Fruit fly (Drosophila melanogaster) Kc167 (cell line): ENCODE data around the gene CG9839.

ENCODE experiments used
- Myc ChIP-seq: fragments of >200 bp; optimal IDR thresholded peaks from 2 replicates; lab custom pipeline; 2017; ENCODE audit warnings: missing external identifiers
- Sin3A ChIP-seq: fragments of >200 bp; optimal IDR thresholded peaks from 2 replicates; lab custom pipeline; 2018; ENCODE audit warnings: missing external identifiers
- h ChIP-seq: fragments of >200 bp; optimal IDR thresholded peaks from 3 replicates; lab custom pipeline; 2018; ENCODE audit warnings: missing external identifiers
- insv ChIP-seq: fragments of >200 bp; optimal IDR thresholded peaks from 3 replicates; lab custom pipeline; 2018; ENCODE audit warnings: missing external identifiers
- psq ChIP-seq: fragments of >200 bp; optimal IDR thresholded peaks from 2 replicates; lab custom pipeline; 2017; ENCODE audit warnings: missing external identifiers
- ttk ChIP-seq: sonication (Bioruptor generic); optimal IDR thresholded peaks from 2 replicates; lab custom pipeline; 2017; ENCODE audit warnings: missing external identifiers

DNA sequence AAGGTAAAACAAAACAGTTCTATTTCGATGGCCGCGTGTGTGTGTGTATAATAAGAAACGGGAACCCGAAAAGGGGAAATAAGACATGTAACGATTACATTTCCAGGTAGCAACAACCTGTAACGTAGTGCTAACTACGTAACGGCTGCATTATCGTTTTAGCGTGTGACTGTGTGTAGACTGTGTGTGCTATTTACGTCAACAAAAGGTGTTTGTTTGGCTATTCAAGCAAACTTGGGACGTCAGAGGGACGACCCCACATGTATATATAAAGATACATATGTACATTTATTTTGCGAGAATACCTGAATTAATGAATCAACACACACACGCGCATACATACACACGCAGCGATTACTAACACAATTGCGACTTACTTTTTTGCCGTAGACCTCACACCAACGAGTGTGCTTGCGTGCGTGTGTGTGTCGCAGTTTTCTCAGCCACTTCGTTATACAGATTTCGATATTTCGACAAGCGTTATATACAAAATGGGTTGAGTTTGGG, 14.0 kb upstream of the CG9839 start:
- TF ChIP-seq ttk (lab: Kevin White, UChicago), result no peak
- TF ChIP-seq psq, result no peak
- TF ChIP-seq insv, result no peak
- no peak for TF ChIP-seq h (lab: Kevin White, UChicago)
- no peak for TF ChIP-seq Myc (lab: Kevin White, UChicago)
- TF ChIP-seq Sin3A (lab: Kevin White, UChicago), result no peak
